Fruit fly (Drosophila melanogaster): ENCODE results near the gene CG7990.

- TF ChIP-seq Blimp-1 (GFP tag; optimal IDR thresholded peaks at IDR 0.05) (no peak), Gug (GFP tag; IDR thresholded peaks at IDR 0.05) (no peak), Hr4 (GFP tag; optimal IDR thresholded peaks at IDR 0.05) (no peak), Eip93F (GFP tag; optimal IDR thresholded peaks at IDR 0.05) (no peak), cyc (GFP tag; optimal IDR thresholded peaks at IDR 0.05) (no peak), CG9139 (GFP tag; optimal IDR thresholded peaks at IDR 0.05) (no peak), Sox102F (GFP tag; optimal IDR thresholded peaks at IDR 0.05) (no peak), ss (GFP tag; optimal IDR thresholded peaks at IDR 0.05) (no peak), esn (GFP tag; optimal IDR thresholded peaks at IDR 0.05) (no peak), CG1621 (tag; optimal IDR thresholded peaks at IDR 0.05) (no peak), CG6276 (GFP tag; optimal IDR thresholded peaks at IDR 0.05) (no peak), fd85E (GFP tag; optimal IDR thresholded peaks at IDR 0.05) (no peak), achi (GFP tag; optimal IDR thresholded peaks at IDR 0.05) (no peak)
Measured at dm6 chrX:19149511-19149876, 52.3 kb downstream of the CG7990 start.
